Fruit fly (Drosophila melanogaster): ENCODE data around the gene bam.

bam gene

dm6 chr3R:25262322-25262761 lies 17.4 kb upstream of the bam start, which contains the start of the genes Kdsr and CG11858 (continued):
- TF ChIP-seq CG8388 (GFP tag; optimal IDR thresholded peaks at IDR 0.05) (peak; percentile 55), bowl (GFP tag; IDR thresholded peaks at IDR 0.05) (no peak), nmo (GFP tag; optimal IDR thresholded peaks at IDR 0.05) (peak; percentile 75), H15 (GFP tag; IDR thresholded peaks at IDR 0.05) (peak; percentile 74), CG14965 (GFP tag; optimal IDR thresholded peaks at IDR 0.05; ENCODE audit: borderline replicate concordance) (no peak), lola (GFP tag; optimal IDR thresholded peaks at IDR 0.05) (peak in 1 of 3 experiments; percentile 53), Chrac-16 (GFP tag; optimal IDR thresholded peaks at IDR 0.05) (peak; percentile 58), maf-S (GFP tag; optimal IDR thresholded peaks at IDR 0.05) (peak; percentile 40), B-H2 (GFP tag; optimal IDR thresholded peaks at IDR 0.05) (peak; percentile 74), CG7745 (tag; optimal IDR thresholded peaks at IDR 0.05) (no peak), gt (GFP tag; IDR thresholded peaks at IDR 0.05) (no peak), Hr51 (GFP tag; optimal IDR thresholded peaks at IDR 0.05) (peak in 1 of 2 experiments; percentile 56), CG10431 (GFP tag; optimal IDR thresholded peaks at IDR 0.05) (no peak), CG15479 (GFP tag; optimal IDR thresholded peaks at IDR 0.05) (no peak), D (optimal IDR thresholded peaks at IDR 0.05) (no peak), D (GFP tag; optimal IDR thresholded peaks at IDR 0.05) (no peak), Sry-δ (GFP tag; optimal IDR thresholded peaks at IDR 0.05) (peak; percentile 58), E2f1 (GFP tag; IDR thresholded peaks at IDR 0.05) (peak; percentile 40; the same call in 1 of the 2 replicates), pros (GFP tag; optimal IDR thresholded peaks at IDR 0.05) (no peak), pan (optimal IDR thresholded peaks at IDR 0.05) (no peak), pan (GFP tag; optimal IDR thresholded peaks at IDR 0.05 in 1 of 2, IDR thresholded peaks at IDR 0.05 in 1 of 2) (peak in 1 of 2 experiments; percentile 64), Drgx (GFP tag; IDR thresholded peaks at IDR 0.05) (peak; percentile 52), CG9817 (tag; optimal IDR thresholded peaks at IDR 0.05) (peak; percentile 65), CG17829 (tag; optimal IDR thresholded peaks at IDR 0.05) (peak; percentile 56), Bdp1 (GFP tag; optimal IDR thresholded peaks at IDR 0.05) (peak; percentile 27), CG15269 (tag; optimal IDR thresholded peaks at IDR 0.05) (no peak), seq (GFP tag; IDR thresholded peaks at IDR 0.05) (peak; percentile 55; the same call in 1 of the 2 replicates), CG31224 (GFP tag; IDR thresholded peaks at IDR 0.05) (peak; percentile 42; the same call in 1 of the 2 replicates), Max (GFP tag; optimal IDR thresholded peaks at IDR 0.05) (peak; percentile 72), cato (GFP tag; optimal IDR thresholded peaks at IDR 0.05; ENCODE audit: borderline replicate concordance) (no peak), Poxn (GFP tag; IDR thresholded peaks at IDR 0.05) (no peak), CG31441 (GFP tag; IDR thresholded peaks at IDR 0.05) (no peak; the same call in 1 of the 2 replicates), CG10209 (GFP tag; optimal IDR thresholded peaks at IDR 0.05) (peak; percentile 38), Neu2 (GFP tag; optimal IDR thresholded peaks at IDR 0.05; ENCODE audit: borderline replicate concordance) (no peak), Antp (GFP tag; optimal IDR thresholded peaks at IDR 0.05) (peak; percentile 28), Atf3 (GFP tag; optimal IDR thresholded peaks at IDR 0.05) (peak; percentile 53), HmgD (GFP tag; optimal IDR thresholded peaks at IDR 0.05) (no peak), D19B (GFP tag; optimal IDR thresholded peaks at IDR 0.05) (no peak), CG17361 (GFP tag; IDR thresholded peaks at IDR 0.05) (no peak; the same call in 2 of the 3 replicates), tna (GFP tag; IDR thresholded peaks at IDR 0.05; ENCODE audit: partially characterized antibody) (no peak), sima (GFP tag; optimal IDR thresholded peaks at IDR 0.05) (no peak), Myb (GFP tag; optimal IDR thresholded peaks at IDR 0.05) (peak; percentile 51), CrebB (tag; optimal IDR thresholded peaks at IDR 0.05) (peak; percentile 44), slou (GFP tag; optimal IDR thresholded peaks at IDR 0.05) (no peak), ab (GFP tag; optimal IDR thresholded peaks at IDR 0.05) (no peak), pho (GFP tag; optimal IDR thresholded peaks at IDR 0.05) (peak; percentile 57), nom (GFP tag; optimal IDR thresholded peaks at IDR 0.05) (no peak), CG14014 (GFP tag; IDR thresholded peaks at IDR 0.05) (peak; percentile 77), Deaf1 (tag; optimal IDR thresholded peaks at IDR 0.05) (no peak), CG9727 (GFP tag; optimal IDR thresholded peaks at IDR 0.05) (peak; percentile 53), Dip3 (GFP tag; optimal IDR thresholded peaks at IDR 0.05) (peak; percentile 50)
